Worm (Caenorhabditis elegans): Measurements from ENCODE around the gene nhr-195.

The nhr-195 gene

DNA sequence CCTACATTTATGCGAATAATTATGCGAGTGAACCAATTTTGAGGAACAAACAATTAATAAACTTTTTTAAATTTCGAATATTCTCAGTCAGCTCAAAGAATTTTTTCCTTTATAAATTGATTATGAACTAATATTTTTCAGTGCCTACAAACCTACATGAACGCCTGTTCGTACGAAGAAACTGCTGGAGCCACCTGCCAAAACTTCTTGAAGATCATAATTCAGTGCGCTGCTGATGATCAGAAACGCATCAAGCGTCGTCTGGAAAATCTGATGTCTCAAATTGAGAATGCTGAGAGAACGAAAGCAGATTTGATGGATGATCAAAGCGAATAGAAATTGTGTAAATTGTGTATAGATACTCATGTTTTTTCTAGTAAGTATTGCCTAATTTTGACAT lies 33.2 kb downstream of the nhr-195 start:
- TF ChIP-seq ama-1 (optimal IDR thresholded peaks at IDR 0.05) (peak; percentile 76), nfya-1 (tag; optimal IDR thresholded peaks at IDR 0.05; ENCODE audit: insufficient read depth) (no peak), nhr-43 (tag; optimal IDR thresholded peaks at IDR 0.05; ENCODE audit: poor library complexity, severe bottlenecking) (peak; percentile 8)

- TF ChIP-seq aly-2 (tag; optimal IDR thresholded peaks at IDR 0.05) = no peak
- TF ChIP-seq lin-39 (tag; optimal IDR thresholded peaks at IDR 0.05) = no peak
- no peak for TF ChIP-seq ceh-82 (tag; optimal IDR thresholded peaks at IDR 0.05)
- peak; percentile 81 for TF ChIP-seq ama-1 (optimal IDR thresholded peaks at IDR 0.05)
These were observed 33.7 kb downstream of the nhr-195 start for ce11 chrV:8938445-8938844.

- TF ChIP-seq ama-1 (optimal IDR thresholded peaks at IDR 0.05) (peak; percentile 64), eor-1 (tag; optimal IDR thresholded peaks at IDR 0.05) (no peak)
These were observed 34.5 kb downstream of the nhr-195 start for ce11 chrV:8937476-8938249.

DNA sequence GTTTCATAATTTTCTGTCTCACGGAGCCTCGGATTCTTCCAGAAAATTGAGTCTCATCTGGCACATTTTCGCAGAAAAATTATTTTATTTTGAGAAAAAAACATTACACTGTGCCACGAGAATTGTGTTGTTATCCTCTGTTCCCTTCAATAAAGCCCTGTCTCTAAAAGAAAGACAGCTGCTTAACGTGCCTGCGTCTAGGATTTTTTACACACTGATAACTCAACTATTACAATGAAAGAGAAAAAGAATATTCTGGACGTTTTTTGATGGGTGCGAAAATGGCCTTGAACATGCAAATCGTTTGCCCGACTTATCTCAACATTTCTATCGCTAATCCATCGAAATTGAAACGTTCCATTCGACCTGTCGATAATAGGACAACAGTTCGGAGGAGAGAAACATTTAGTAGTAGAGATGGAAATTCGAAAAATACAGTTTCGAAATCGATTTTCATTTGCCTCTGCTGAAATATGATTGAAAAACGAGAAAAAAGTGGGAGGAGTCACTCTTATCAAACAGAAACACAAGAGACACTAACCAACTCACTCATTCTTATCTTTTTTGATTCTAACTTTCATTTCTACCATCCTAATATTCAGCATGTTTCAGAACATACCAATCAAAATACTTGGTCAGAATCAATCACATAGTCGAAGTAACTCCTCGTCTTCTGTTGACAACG lies 35.2 kb downstream of the nhr-195 start:
- TF ChIP-seq nfya-1 (tag; optimal IDR thresholded peaks at IDR 0.05; ENCODE audit: insufficient read depth) = peak; percentile 29
- TF ChIP-seq pqm-1 (tag; optimal IDR thresholded peaks at IDR 0.05) = peak; percentile 33
- peak; percentile 44 for TF ChIP-seq nhr-23 (tag; optimal IDR thresholded peaks at IDR 0.05)
- no peak for TF ChIP-seq lsy-12 (tag; optimal IDR thresholded peaks at IDR 0.05)
- peak; percentile 76 for TF ChIP-seq nhr-25 (tag; optimal IDR thresholded peaks at IDR 0.05)
- peak; percentile 67 for TF ChIP-seq elt-2 (tag; optimal IDR thresholded peaks at IDR 0.05)
- no peak for TF ChIP-seq pha-4 (tag; optimal IDR thresholded peaks at IDR 0.05)
- peak; percentile 13 for TF ChIP-seq ceh-28 (tag; optimal IDR thresholded peaks at IDR 0.05)

DNA sequence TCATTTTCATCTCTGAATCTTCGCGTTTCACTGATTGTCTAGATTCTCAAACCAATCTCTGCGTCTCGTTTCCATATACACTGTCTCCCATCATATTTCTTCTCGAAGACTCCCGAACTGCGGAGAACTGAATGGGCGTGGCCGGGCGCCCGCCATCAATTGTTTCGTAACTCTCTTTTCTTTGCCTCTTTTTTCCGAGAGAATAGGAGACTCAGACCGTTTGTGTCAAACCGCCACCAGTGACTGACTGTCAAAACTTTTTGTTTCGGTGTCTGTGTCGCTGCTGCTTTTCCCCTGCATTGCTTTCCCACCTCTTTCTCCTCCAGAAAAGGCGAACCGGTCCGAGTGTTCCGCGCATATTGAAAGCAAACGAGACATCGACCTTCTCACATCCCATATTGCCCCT lies 36.0 kb downstream of the nhr-195 start, which contains the start of gene unc-23:
Gene unc-23, plus strand, starts transcription at position 176 of the 406 bp plus-strand sequence.
- TF ChIP-seq daf-12 (tag; optimal IDR thresholded peaks at IDR 0.05) (no peak), ztf-11 (tag; optimal IDR thresholded peaks at IDR 0.05) (no peak), unc-39 (tag; optimal IDR thresholded peaks at IDR 0.05) (no peak), ztf-4 (tag; optimal IDR thresholded peaks at IDR 0.05) (no peak), nhr-25 (tag; optimal IDR thresholded peaks at IDR 0.05) (peak; percentile 92), nhr-12 (tag; optimal IDR thresholded peaks at IDR 0.05) (no peak), elt-1 (tag; optimal IDR thresholded peaks at IDR 0.05) (peak; percentile 2), nhr-23 (tag; optimal IDR thresholded peaks at IDR 0.05) (peak; percentile 86), nhr-237 (tag; optimal IDR thresholded peaks at IDR 0.05) (no peak), snpc-4 (tag; optimal IDR thresholded peaks at IDR 0.05) (no peak), ZK546.5 (tag; optimal IDR thresholded peaks at IDR 0.05) (no peak), nhr-11 (tag; optimal IDR thresholded peaks at IDR 0.05) (peak; percentile 68), sea-2 (GFP tag; optimal IDR thresholded peaks at IDR 0.05) (no peak), tbx-2 (tag; optimal IDR thresholded peaks at IDR 0.05) (peak; percentile 43), lsy-12 (tag; optimal IDR thresholded peaks at IDR 0.05) (peak; percentile 83), fkh-2 (tag; optimal IDR thresholded peaks at IDR 0.05) (no peak), eor-1 (tag; optimal IDR thresholded peaks at IDR 0.05) (peak in 1 of 2 experiments; percentile 51), egl-5 (tag; optimal IDR thresholded peaks at IDR 0.05) (no peak), lin-39 (tag; optimal IDR thresholded peaks at IDR 0.05) (peak; percentile 44), nhr-43 (tag; optimal IDR thresholded peaks at IDR 0.05; ENCODE audit: poor library complexity, severe bottlenecking) (peak; percentile 90), lin-15B (tag; optimal IDR thresholded peaks at IDR 0.05) (peak; percentile 26), zag-1 (tag; optimal IDR thresholded peaks at IDR 0.05) (no peak), nhr-77 (tag; optimal IDR thresholded peaks at IDR 0.05) (no peak), mdl-1 (tag; optimal IDR thresholded peaks at IDR 0.05) (no peak), fos-1 (tag; optimal IDR thresholded peaks at IDR 0.05) (peak; percentile 56), ceh-16 (tag; optimal IDR thresholded peaks at IDR 0.05) (no peak), fkh-10 (GFP tag; optimal IDR thresholded peaks at IDR 0.05) (no peak), elt-3 (tag; optimal IDR thresholded peaks at IDR 0.05) (peak; percentile 31 to 67 (median 56)), mml-1 (tag; optimal IDR thresholded peaks at IDR 0.05) (peak; percentile 5), pha-4 (tag; optimal IDR thresholded peaks at IDR 0.05) (peak; percentile 81), nfya-1 (tag; optimal IDR thresholded peaks at IDR 0.05; ENCODE audit: insufficient read depth) (peak; percentile 78), egl-27 (tag; optimal IDR thresholded peaks at IDR 0.05) (peak; percentile 50), pqm-1 (tag; optimal IDR thresholded peaks at IDR 0.05) (peak; percentile 35), R02D3.7 (tag; optimal IDR thresholded peaks at IDR 0.05) (peak; percentile 48), nhr-76 (tag; optimal IDR thresholded peaks at IDR 0.05) (no peak), skn-1 (tag; optimal IDR thresholded peaks at IDR 0.05) (no peak), ceh-28 (tag; optimal IDR thresholded peaks at IDR 0.05) (peak; percentile 80), jun-1 (tag; optimal IDR thresholded peaks at IDR 0.05) (peak; percentile 86)

All from whole organism, L3 larva.